Worm (Caenorhabditis elegans) whole organism, L1 larva: ENCODE results near the gene sphr-1.
A peak's percentile ranks its signal among the peaks of the same experiment; 100 is the strongest.

Source experiments
- C16A3.4 ChIP-seq: fragments of 150-350 bp; optimal IDR thresholded peaks from 2 replicates; lab custom pipeline; 2014; ENCODE audit warnings: missing biosample characterization, missing genetic modification characterization
- C34B4.2 ChIP-seq: sonication (generic microtip); optimal IDR thresholded peaks from 2 replicates; lab custom pipeline; 2017; ENCODE audit warnings: mild to moderate bottlenecking, missing genetic modification characterization, missing compliant biosample characterization
- F16B12.6 ChIP-seq: fragments of 150-350 bp; optimal IDR thresholded peaks from 2 replicates; lab custom pipeline; 2014; ENCODE audit warnings: missing biosample characterization, missing genetic modification characterization
- alr-1 ChIP-seq: fragments of 200-800 bp; sonication (Bioruptor generic); optimal IDR thresholded peaks from 2 replicates; lab custom pipeline; 2018; ENCODE audit warnings: borderline replicate concordance, mild to moderate bottlenecking, missing genetic modification characterization, missing compliant biosample characterization
- aly-2 ChIP-seq: fragments of 150-350 bp; optimal IDR thresholded peaks from 2 replicates; lab custom pipeline; 2014; ENCODE audit warnings: missing biosample characterization, missing genetic modification characterization
- blmp-1 ChIP-seq: fragments of 150-350 bp; optimal IDR thresholded peaks from 2 replicates; lab custom pipeline; 2014; ENCODE audit warnings: missing biosample characterization, missing genetic modification characterization
- ceh-63 ChIP-seq: fragments of 200-800 bp; sonication (Bioruptor generic); optimal IDR thresholded peaks from 2 replicates; lab custom pipeline; 2018; ENCODE audit warnings: mild to moderate bottlenecking, missing genetic modification characterization, missing compliant biosample characterization
- ceh-82 ChIP-seq, 3 experiments: fragments of 150-350 bp in 1 of 3; sonication (generic microtip) in 2 of 3; optimal IDR thresholded peaks; 2 replicates each; lab custom pipeline; 2014 to 2017; ENCODE audit warnings: missing biosample characterization in 3 of 3, missing genetic modification characterization in 3 of 3
- dpl-1 ChIP-seq, 3 experiments: fragments of 150-350 bp in 2 of 3; sonication (generic microtip) in 1 of 3; optimal IDR thresholded peaks; 2 replicates each; lab custom pipeline; 2014 to 2017; ENCODE audit warnings: missing biosample characterization in 3 of 3, missing genetic modification characterization in 3 of 3, missing genetic modification reagents in 3 of 3
- dsc-1 ChIP-seq: sonication (generic microtip); optimal IDR thresholded peaks from 2 replicates; lab custom pipeline; 2016; ENCODE audit warnings: mild to moderate bottlenecking, missing genetic modification characterization, missing compliant biosample characterization
- efl-1 ChIP-seq, 4 experiments: fragments of 150-350 bp; optimal IDR thresholded peaks in 3 of 4; peaks in 1 of 4; 1 replicate in 1 of 4; 2 replicates in 3 of 4; lab custom pipeline; 2014; ENCODE audit warnings: missing biosample characterization in 2 of 4, missing genetic modification characterization in 2 of 4, missing genetic modification reagents in 2 of 4
- efl-3 ChIP-seq: fragments of 200-800 bp; sonication (Bioruptor generic); optimal IDR thresholded peaks from 2 replicates; lab custom pipeline; 2018; ENCODE audit warnings: mild to moderate bottlenecking, missing genetic modification characterization, missing compliant biosample characterization
- elt-2 ChIP-seq: sonication (generic microtip); optimal IDR thresholded peaks from 2 replicates; lab custom pipeline; 2016; ENCODE audit warnings: missing genetic modification characterization, mild to moderate bottlenecking, inconsistent platforms, missing compliant biosample characterization, missing genetic modification reagents
- fkh-10 ChIP-seq: sonication (generic microtip); optimal IDR thresholded peaks from 2 replicates; lab custom pipeline; 2017; ENCODE audit warnings: missing biosample characterization, missing genetic modification reagents, missing genetic modification characterization
- fkh-4 ChIP-seq: sonication (generic microtip); optimal IDR thresholded peaks from 2 replicates; lab custom pipeline; 2016; ENCODE audit warnings: missing compliant biosample characterization, missing genetic modification characterization, borderline replicate concordance
- fkh-8 ChIP-seq: sonication (generic microtip); optimal IDR thresholded peaks from 2 replicates; lab custom pipeline; 2016; ENCODE audit warnings: mild to moderate bottlenecking, missing genetic modification characterization, missing compliant biosample characterization
- grh-1 ChIP-seq: fragments of 200-800 bp; sonication (Bioruptor generic); IDR thresholded peaks from 2 replicates; pipeline ENCODE4 v1.3.6; 2022; ENCODE audit warnings: missing genetic modification reagents, missing genetic modification characterization, missing compliant biosample characterization
- hpl-2 ChIP-seq: fragments of 150-350 bp; optimal IDR thresholded peaks from 2 replicates; lab custom pipeline; 2014; ENCODE audit warnings: missing biosample characterization, missing genetic modification reagents, missing genetic modification characterization
- jun-1 ChIP-seq: fragments of 150-350 bp; optimal IDR thresholded peaks from 2 replicates; lab custom pipeline; 2014; ENCODE audit warnings: missing biosample characterization, missing genetic modification reagents, missing genetic modification characterization
- lin-14 ChIP-seq: fragments of 200-800 bp; sonication (Bioruptor generic); optimal IDR thresholded peaks from 2 replicates; lab custom pipeline; 2018; ENCODE audit warnings: mild to moderate bottlenecking, missing genetic modification characterization, moderate library complexity, missing compliant biosample characterization
- lin-35 ChIP-seq, 2 experiments: fragments of 150-350 bp; optimal IDR thresholded peaks; 2 replicates each; lab custom pipeline; 2014; ENCODE audit warnings: missing biosample characterization in 2 of 2, missing genetic modification characterization in 2 of 2, missing genetic modification reagents in 2 of 2
- lin-39 ChIP-seq: fragments of 150-350 bp; optimal IDR thresholded peaks from 2 replicates; lab custom pipeline; 2014; ENCODE audit warnings: missing biosample characterization, missing genetic modification reagents, missing genetic modification characterization
- lsy-2 ChIP-seq, 2 experiments: fragments of 150-350 bp; optimal IDR thresholded peaks; 2 replicates each; lab custom pipeline; 2014; ENCODE audit warnings: missing biosample characterization in 2 of 2, missing genetic modification characterization in 2 of 2
- mab-9 ChIP-seq: fragments of 200-800 bp; sonication (Bioruptor generic); IDR thresholded peaks from 2 replicates; pipeline ENCODE4 v1.3.6; 2022; ENCODE audit warnings: missing genetic modification reagents, missing genetic modification characterization, missing compliant biosample characterization
- mdl-1 ChIP-seq, 2 experiments: fragments of 150-350 bp; optimal IDR thresholded peaks; 2 replicates each; lab custom pipeline; 2014 to 2017; ENCODE audit warnings: missing biosample characterization in 2 of 2, missing genetic modification characterization in 2 of 2, inconsistent platforms in 1 of 2
- mep-1 ChIP-seq: fragments of 150-350 bp; optimal IDR thresholded peaks from 2 replicates; lab custom pipeline; 2014; ENCODE audit warnings: missing biosample characterization, missing genetic modification characterization
- nhr-11 ChIP-seq: fragments of 150-350 bp; optimal IDR thresholded peaks from 2 replicates; lab custom pipeline; 2014; ENCODE audit warnings: missing biosample characterization, missing genetic modification characterization
- nhr-12 ChIP-seq: sonication (generic microtip); optimal IDR thresholded peaks from 2 replicates; lab custom pipeline; 2017; ENCODE audit warnings: missing biosample characterization, missing genetic modification characterization
- nhr-19 ChIP-seq: fragments of 200-800 bp; sonication (Bioruptor generic); conservative IDR thresholded peaks from 2 replicates; pipeline ENCODE4 v1.3.6; 2022; ENCODE audit warnings: missing genetic modification characterization, missing compliant biosample characterization
- nhr-20 ChIP-seq: sonication (generic microtip); optimal IDR thresholded peaks from 2 replicates; lab custom pipeline; 2016; ENCODE audit warnings: mild to moderate bottlenecking, missing genetic modification characterization, missing compliant biosample characterization
- nhr-28 ChIP-seq: fragments of 150-350 bp; optimal IDR thresholded peaks from 2 replicates; lab custom pipeline; 2014; ENCODE audit warnings: missing biosample characterization, missing genetic modification characterization
- nhr-47 ChIP-seq: sonication (generic microtip); optimal IDR thresholded peaks from 2 replicates; lab custom pipeline; 2016; ENCODE audit warnings: mild to moderate bottlenecking, missing genetic modification characterization, moderate library complexity, missing compliant biosample characterization
- nhr-71 ChIP-seq: sonication (generic microtip); optimal IDR thresholded peaks from 2 replicates; lab custom pipeline; 2016; ENCODE audit warnings: mild to moderate bottlenecking, missing genetic modification characterization, moderate library complexity, missing compliant biosample characterization
- nhr-76 ChIP-seq: sonication (generic microtip); optimal IDR thresholded peaks from 2 replicates; lab custom pipeline; 2017; ENCODE audit warnings: missing biosample characterization, missing genetic modification characterization
- nhr-77 ChIP-seq: fragments of 150-350 bp; optimal IDR thresholded peaks from 2 replicates; lab custom pipeline; 2014; ENCODE audit warnings: missing biosample characterization, missing genetic modification characterization
- nhr-84 ChIP-seq: sonication (generic microtip); optimal IDR thresholded peaks from 2 replicates; lab custom pipeline; 2017; ENCODE audit warnings: missing biosample characterization, missing genetic modification characterization
- nhr-85 ChIP-seq: sonication (generic microtip); peaks from one replicate; lab custom pipeline; 2016; ENCODE audit warnings: missing genetic modification characterization, inconsistent platforms, missing compliant biosample characterization
- nhr-90 ChIP-seq: sonication (generic microtip); optimal IDR thresholded peaks from 2 replicates; lab custom pipeline; 2016; ENCODE audit warnings: mild to moderate bottlenecking, missing genetic modification characterization, missing compliant biosample characterization; ENCODE audit not compliant: poor library complexity
- pag-3 ChIP-seq: sonication (generic microtip); optimal IDR thresholded peaks from 2 replicates; lab custom pipeline; 2017; ENCODE audit warnings: missing genetic modification characterization, mild to moderate bottlenecking, missing compliant biosample characterization, antibody characterized with exemption, borderline replicate concordance; ENCODE audit not compliant: insufficient read depth
- pqm-1 ChIP-seq: sonication (generic microtip); optimal IDR thresholded peaks from 3 replicates; lab custom pipeline; 2017; ENCODE audit warnings: missing biosample characterization, missing genetic modification characterization
- skn-1 ChIP-seq: fragments of 150-350 bp; optimal IDR thresholded peaks from 2 replicates; lab custom pipeline; 2014; ENCODE audit warnings: missing biosample characterization, missing genetic modification characterization
- snu-23 ChIP-seq: sonication (generic microtip); optimal IDR thresholded peaks from 2 replicates; lab custom pipeline; 2016; ENCODE audit warnings: missing genetic modification characterization, missing compliant biosample characterization
- sox-4 ChIP-seq: sonication (generic microtip); optimal IDR thresholded peaks from 2 replicates; lab custom pipeline; 2016; ENCODE audit warnings: missing genetic modification characterization, missing compliant biosample characterization
- sptf-1 ChIP-seq: fragments of 150-350 bp; optimal IDR thresholded peaks from 2 replicates; lab custom pipeline; 2014; ENCODE audit warnings: missing biosample characterization, missing genetic modification characterization
- swsn-7 ChIP-seq: sonication (generic microtip); optimal IDR thresholded peaks from 2 replicates; lab custom pipeline; 2016; ENCODE audit warnings: missing genetic modification characterization, missing compliant biosample characterization
- tbx-2 ChIP-seq: sonication (generic microtip); optimal IDR thresholded peaks from 2 replicates; lab custom pipeline; 2016; ENCODE audit warnings: missing genetic modification characterization, missing compliant biosample characterization
- unc-130 ChIP-seq: fragments of 150-350 bp; optimal IDR thresholded peaks from 2 replicates; lab custom pipeline; 2017; ENCODE audit warnings: missing biosample characterization, missing genetic modification characterization, inconsistent platforms
- unc-30 ChIP-seq: sonication (generic microtip); optimal IDR thresholded peaks from 2 replicates; lab custom pipeline; 2017; ENCODE audit warnings: missing biosample characterization, missing genetic modification characterization
- unc-86 ChIP-seq: sonication (generic microtip); optimal IDR thresholded peaks from 2 replicates; lab custom pipeline; 2016; ENCODE audit warnings: missing genetic modification characterization, missing compliant biosample characterization
- zag-1 ChIP-seq: fragments of 150-350 bp; optimal IDR thresholded peaks from 2 replicates; lab custom pipeline; 2014; ENCODE audit warnings: missing biosample characterization, missing genetic modification characterization
- zip-4 ChIP-seq: fragments of 200-800 bp; sonication (Bioruptor generic); optimal IDR thresholded peaks from 2 replicates; lab custom pipeline; 2018; ENCODE audit warnings: mild to moderate bottlenecking, missing genetic modification characterization, moderate library complexity, missing compliant biosample characterization
- ztf-4 ChIP-seq: fragments of 150-350 bp; optimal IDR thresholded peaks from 2 replicates; lab custom pipeline; 2014; ENCODE audit warnings: missing biosample characterization, missing genetic modification characterization

Gene sphr-1

ce11 chrV:9218655-9219389 is 27.4 kb downstream of the sphr-1 start:
- no peak for TF ChIP-seq ceh-63 (GFP tag; lab: Kevin White, UChicago)
- TF ChIP-seq unc-130, result no peak
- no peak for TF ChIP-seq mdl-1 (tag; optimal IDR thresholded peaks at IDR 0.05; lab: Kevin White, UChicago)
- TF ChIP-seq nhr-90 (tag; lab: Kevin White, UChicago), result no peak
- peak in 1 of 2 experiments; percentile 17 for TF ChIP-seq lin-35 (GFP tag; optimal IDR thresholded peaks at IDR 0.05; lab: Kevin White, UChicago)
- no peak for TF ChIP-seq blmp-1
- TF ChIP-seq grh-1 (GFP tag; lab: Robert Waterston, UW), result no peak
- TF ChIP-seq fkh-8 (tag; lab: Kevin White, UChicago), result peak; percentile 23
- no peak for TF ChIP-seq nhr-19 (GFP tag; lab: Robert Waterston, UW)
- TF ChIP-seq nhr-85, result no peak
- no peak for TF ChIP-seq unc-30 (tag; lab: Kevin White, UChicago)
- TF ChIP-seq zag-1, result no peak
- TF ChIP-seq sox-4 (tag; lab: Kevin White, UChicago), result no peak
- TF ChIP-seq F16B12.6 (tag; lab: Kevin White, UChicago), result no peak
- TF ChIP-seq elt-2 (tag; lab: Kevin White, UChicago), result peak; percentile 2
- no peak for TF ChIP-seq hpl-2 (GFP tag; lab: Kevin White, UChicago)
- peak; percentile 8 for TF ChIP-seq swsn-7 (tag; lab: Kevin White, UChicago)
- TF ChIP-seq fkh-4 (tag; lab: Kevin White, UChicago), result no peak
- TF ChIP-seq efl-3, result no peak
- peak in 1 of 3 experiments; percentile 27 for TF ChIP-seq dpl-1 (GFP tag; optimal IDR thresholded peaks at IDR 0.05; lab: Kevin White, UChicago)
- TF ChIP-seq nhr-84 (tag; lab: Kevin White, UChicago), result no peak
- no peak for TF ChIP-seq tbx-2
- peak; percentile 23 for TF ChIP-seq unc-86 (tag; lab: Kevin White, UChicago)
- no peak for TF ChIP-seq alr-1 (tag; lab: Kevin White, UChicago)
- TF ChIP-seq mab-9, result peak; percentile 45; the same call in 1 of the 2 replicates
- TF ChIP-seq aly-2, result no peak
- TF ChIP-seq pqm-1, result no peak
- TF ChIP-seq C34B4.2 (tag; lab: Kevin White, UChicago), result no peak
- peak; percentile 14 for TF ChIP-seq nhr-47 (tag; lab: Kevin White, UChicago)
- TF ChIP-seq ztf-4 (tag; lab: Kevin White, UChicago), result no peak
- TF ChIP-seq zip-4 (GFP tag; lab: Kevin White, UChicago), result no peak
- TF ChIP-seq pag-3 (tag; lab: Kevin White, UChicago), result no peak
- TF ChIP-seq nhr-71 (tag; lab: Kevin White, UChicago), result peak; percentile 29
- no peak for TF ChIP-seq lin-39 (tag; lab: Kevin White, UChicago)
- no peak for TF ChIP-seq C16A3.4 (tag; lab: Kevin White, UChicago)
- peak in 1 of 2 experiments; percentile 6 for TF ChIP-seq lsy-2 (tag; optimal IDR thresholded peaks at IDR 0.05; lab: Kevin White, UChicago)
- no peak for TF ChIP-seq efl-1 (optimal IDR thresholded peaks at IDR 0.05; lab: Kevin White, UChicago)
- no peak for TF ChIP-seq efl-1 (GFP tag; optimal IDR thresholded peaks at IDR 0.05 in 1 of 2; lab: Kevin White, UChicago)
- no peak for TF ChIP-seq mep-1 (tag; lab: Kevin White, UChicago)
- no peak for TF ChIP-seq nhr-76 (tag; lab: Kevin White, UChicago)
- TF ChIP-seq dsc-1 (tag; lab: Kevin White, UChicago), result no peak
- TF ChIP-seq ceh-82 (tag; optimal IDR thresholded peaks at IDR 0.05; lab: Kevin White, UChicago), result peak in 1 of 3 experiments; percentile 42
- peak; percentile 35 for TF ChIP-seq fkh-10 (GFP tag; lab: Kevin White, UChicago)
- no peak for TF ChIP-seq nhr-28
- no peak for TF ChIP-seq sptf-1 (tag; lab: Kevin White, UChicago)
- TF ChIP-seq jun-1, result no peak
- TF ChIP-seq nhr-77 (tag; lab: Kevin White, UChicago), result no peak
- no peak for TF ChIP-seq nhr-20 (tag; lab: Kevin White, UChicago)
- peak; percentile 8 for TF ChIP-seq snu-23
- no peak for TF ChIP-seq nhr-12 (tag; lab: Kevin White, UChicago)
- TF ChIP-seq lin-14 (GFP tag; lab: Kevin White, UChicago), result peak; percentile 86
- TF ChIP-seq skn-1 (tag; lab: Kevin White, UChicago), result peak; percentile 22
- no peak for TF ChIP-seq nhr-11 (tag; lab: Kevin White, UChicago)
- TF ChIP-seq, all 84 proteins: peak for 15
